Fruit fly (Drosophila melanogaster) whole organism, wandering third instar larva: ENCODE measurements around the gene Herp.

Experiments used
- GATAd ChIP-seq: sonication (Bioruptor generic); optimal IDR thresholded peaks from 2 replicates; lab custom pipeline; 2016; ENCODE audit warnings: missing biosample characterization, missing genetic modification characterization
- Hr78 ChIP-seq: fragments of >200 bp; optimal IDR thresholded peaks from 2 replicates; lab custom pipeline; 2017; ENCODE audit warnings: missing biosample characterization, missing genetic modification characterization
- Myc ChIP-seq: fragments of >200 bp; optimal IDR thresholded peaks from 2 replicates; lab custom pipeline; 2017
- dl ChIP-seq, 2 experiments: fragments of 175-275, 200-275 bp in 1 of 2; fragments of 200-275 bp in 1 of 2; sonication (Bioruptor generic); optimal IDR thresholded peaks; lab custom pipeline; 2018; ENCODE audit warnings: mild to moderate bottlenecking in 2 of 2, missing biosample characterization in 2 of 2, missing genetic modification characterization in 2 of 2, moderate library complexity in 2 of 2; ENCODE audit not compliant: partially characterized antibody in 2 of 2, insufficient read depth in 1 of 2
- h ChIP-seq: fragments of 200-800 bp; sonication (Bioruptor generic); optimal IDR thresholded peaks from 3 replicates; lab custom pipeline; 2016; ENCODE audit warnings: missing biosample characterization, mild to moderate bottlenecking, missing genetic modification characterization
- lola ChIP-seq: fragments of >200 bp; optimal IDR thresholded peaks from 2 replicates; lab custom pipeline; 2017; ENCODE audit warnings: missing biosample characterization, missing genetic modification characterization
- psq ChIP-seq: fragments of 200-800 bp; sonication (Bioruptor generic); optimal IDR thresholded peaks from 3 replicates; lab custom pipeline; 2017; ENCODE audit warnings: missing biosample characterization, mild to moderate bottlenecking, missing genetic modification characterization, moderate library complexity

DNA sequence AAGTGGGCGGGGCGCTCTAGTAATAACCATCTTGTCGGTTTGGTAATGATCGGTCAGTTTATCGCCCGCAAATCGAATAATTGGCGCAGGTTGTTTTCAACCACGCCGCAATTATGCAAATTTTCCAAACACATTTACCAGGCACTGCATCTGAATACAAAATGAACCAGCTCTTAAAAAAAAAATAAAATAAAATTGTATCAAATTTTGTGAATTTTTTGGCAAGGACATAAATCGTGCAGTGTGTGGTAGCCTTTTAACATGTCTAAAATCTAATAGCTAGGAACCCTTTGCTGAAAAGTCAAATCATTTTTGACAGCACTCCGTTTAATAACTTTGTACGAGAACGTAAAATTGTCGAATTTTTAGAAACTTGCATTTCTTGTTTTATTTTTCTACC lies 52.9 kb downstream of the Herp start, which contains the start of gene ATPsynGL:
- TF ChIP-seq dl (GFP tag; optimal IDR thresholded peaks at IDR 0.05; lab: Kevin White, UChicago; ENCODE audit: insufficient read depth in 1 of 2, partially characterized antibody in 2 of 2) (no peak), lola (GFP tag; lab: Kevin White, UChicago) (no peak), GATAd (no peak), h (GFP tag; lab: Kevin White, UChicago) (no peak), Hr78 (no peak), Myc (lab: Kevin White, UChicago) (no peak), psq (GFP tag; lab: Kevin White, UChicago) (no peak)
